Worm (Caenorhabditis elegans): ENCODE results near the gene bgnt-1.2.

- TF ChIP-seq ztf-4 (tag; optimal IDR thresholded peaks at IDR 0.05) (no peak), ceh-82 (tag; optimal IDR thresholded peaks at IDR 0.05) (no peak), aly-2 (tag; optimal IDR thresholded peaks at IDR 0.05) (no peak), R02D3.7 (tag; optimal IDR thresholded peaks at IDR 0.05) (no peak), ama-1 (optimal IDR thresholded peaks at IDR 0.05) (no peak), lsy-2 (tag; optimal IDR thresholded peaks at IDR 0.05) (no peak), dmd-4 (tag; optimal IDR thresholded peaks at IDR 0.05) (no peak), nhr-237 (tag; optimal IDR thresholded peaks at IDR 0.05) (no peak), ztf-11 (tag; optimal IDR thresholded peaks at IDR 0.05) (no peak), unc-62 (GFP tag; optimal IDR thresholded peaks at IDR 0.05) (no peak), nhr-10 (tag; optimal IDR thresholded peaks at IDR 0.05) (no peak), nhr-25 (tag; optimal IDR thresholded peaks at IDR 0.05) (no peak), nhr-12 (tag; optimal IDR thresholded peaks at IDR 0.05) (no peak), F13H6.1 (tag; optimal IDR thresholded peaks at IDR 0.05) (no peak)
Observed at ce11 chrV:2126554-2126953, 8.1 kb upstream of the bgnt-1.2 start.
